Worm (Caenorhabditis elegans): ENCODE data around the gene nhr-91.

The nhr-91 gene

ce11 chrX:15345346-15346198 is 36.4 kb downstream of the nhr-91 start:
- TF ChIP-seq F52B5.7 (tag; optimal IDR thresholded peaks at IDR 0.05) (no peak), K12H6.12 (tag; optimal IDR thresholded peaks at IDR 0.05) (peak; percentile 31), ztf-18 (tag; optimal IDR thresholded peaks at IDR 0.05) (no peak), dpff-1 (tag; optimal IDR thresholded peaks at IDR 0.05) (no peak), nfya-1 (tag; optimal IDR thresholded peaks at IDR 0.05; ENCODE audit: borderline replicate concordance, insufficient read depth) (no peak), B0261.1 (tag; optimal IDR thresholded peaks at IDR 0.05) (no peak), snpc-3.4 (tag; optimal IDR thresholded peaks at IDR 0.05) (no peak), sptf-2 (GFP tag; optimal IDR thresholded peaks at IDR 0.05) (no peak), Y53F4B.3 (GFP tag; IDR thresholded peaks at IDR 0.05) (no peak), efl-1 (GFP tag; optimal IDR thresholded peaks at IDR 0.05) (no peak), nhr-120 (GFP tag; IDR thresholded peaks at IDR 0.05) (no peak), sdz-38 (tag; optimal IDR thresholded peaks at IDR 0.05) (no peak), sea-2 (GFP tag; IDR thresholded peaks at IDR 0.05) (no peak), unc-130 (GFP tag; optimal IDR thresholded peaks at IDR 0.05) (no peak), somi-1 (GFP tag; optimal IDR thresholded peaks at IDR 0.05) (peak; percentile 72), Y95B8A.8 (GFP tag; IDR thresholded peaks at IDR 0.05) (no peak), ccch-3 (GFP tag; optimal IDR thresholded peaks at IDR 0.05) (no peak), C17E4.6 (GFP tag; IDR thresholded peaks at IDR 0.05) (no peak), ceh-27 (GFP tag; optimal IDR thresholded peaks at IDR 0.05) (no peak), snpc-4 (GFP tag; optimal IDR thresholded peaks at IDR 0.05) (peak; percentile 81), snpc-4 (tag; optimal IDR thresholded peaks at IDR 0.05) (peak; percentile 85 to 97 (median 94)), cebp-2 (GFP tag; IDR thresholded peaks at IDR 0.05) (no peak), ztf-22 (GFP tag; optimal IDR thresholded peaks at IDR 0.05) (no peak), B0035.1 (tag; optimal IDR thresholded peaks at IDR 0.05) (no peak), snpc-1.3 (tag; optimal IDR thresholded peaks at IDR 0.05; ENCODE audit: insufficient read depth) (no peak), lin-40 (tag; optimal IDR thresholded peaks at IDR 0.05) (peak; percentile 33), repo-1 (tag; optimal IDR thresholded peaks at IDR 0.05) (no peak), let-607 (tag; optimal IDR thresholded peaks at IDR 0.05) (no peak), aptf-2 (GFP tag; conservative IDR thresholded peaks at IDR 0.05) (no peak), T26A5.8 (tag; optimal IDR thresholded peaks at IDR 0.05) (no peak), atf-7 (tag; optimal IDR thresholded peaks at IDR 0.05) (peak; percentile 59), bed-1 (GFP tag; IDR thresholded peaks at IDR 0.05) (no peak), tbx-9 (tag; optimal IDR thresholded peaks at IDR 0.05; ENCODE audit: borderline replicate concordance) (no peak), hmg-1.2 (GFP tag; IDR thresholded peaks at IDR 0.05) (peak; percentile 89), mes-4 (tag; optimal IDR thresholded peaks at IDR 0.05) (no peak), mcd-1 (GFP tag; IDR thresholded peaks at IDR 0.05) (no peak), attf-3 (GFP tag; conservative IDR thresholded peaks at IDR 0.05) (no peak), madf-6 (GFP tag; IDR thresholded peaks at IDR 0.05) (no peak), lsl-1 (GFP tag; optimal IDR thresholded peaks at IDR 0.05) (no peak), ztf-6 (GFP tag; IDR thresholded peaks at IDR 0.05) (no peak), akir-1 (GFP tag; optimal IDR thresholded peaks at IDR 0.05) (no peak), nhr-179 (tag; optimal IDR thresholded peaks at IDR 0.05) (no peak), hlh-12 (tag; optimal IDR thresholded peaks at IDR 0.05) (no peak), hlh-26 (GFP tag; conservative IDR thresholded peaks at IDR 0.05) (no peak), ceh-40 (GFP tag; IDR thresholded peaks at IDR 0.05) (no peak), rcor-1 (GFP tag; IDR thresholded peaks at IDR 0.05) (no peak), ZK185.1 (tag; optimal IDR thresholded peaks at IDR 0.05; ENCODE audit: poor library complexity, severe bottlenecking) (no peak), aptf-3 (GFP tag; IDR thresholded peaks at IDR 0.05) (no peak)

Measured in whole organism, young adult.